Fruit fly (Drosophila melanogaster) whole organism, wandering third instar larva: Measurements from ENCODE around the gene CG34325.

Source experiments
- Abd-B ChIP-seq: fragments of >200 bp; optimal IDR thresholded peaks from 2 replicates; lab custom pipeline; 2017; ENCODE audit warnings: missing biosample characterization, missing genetic modification characterization
- CG32264 ChIP-seq: fragments of 200-800 bp; sonication (Bioruptor generic); optimal IDR thresholded peaks from 2 replicates; lab custom pipeline; 2016; ENCODE audit warnings: missing biosample characterization, missing genetic modification characterization
- Dfd ChIP-seq: fragments of >200 bp; optimal IDR thresholded peaks from 2 replicates; lab custom pipeline; 2017; ENCODE audit warnings: missing biosample characterization, missing genetic modification characterization
- GATAd ChIP-seq: sonication (Bioruptor generic); optimal IDR thresholded peaks from 2 replicates; lab custom pipeline; 2016; ENCODE audit warnings: missing biosample characterization, missing genetic modification characterization
- HLH106 ChIP-seq: fragments of 200-800 bp; optimal IDR thresholded peaks from 3 replicates; lab custom pipeline; 2019; ENCODE audit warnings: missing biosample characterization, mild to moderate bottlenecking, missing genetic modification characterization, moderate library complexity
- Hnf4 ChIP-seq: fragments of 200-800 bp; sonication (Bioruptor generic); optimal IDR thresholded peaks from 2 replicates; lab custom pipeline; 2016; ENCODE audit warnings: missing biosample characterization, mild to moderate bottlenecking, missing genetic modification characterization
- Hr78 ChIP-seq: fragments of >200 bp; optimal IDR thresholded peaks from 2 replicates; lab custom pipeline; 2017; ENCODE audit warnings: missing biosample characterization, missing genetic modification characterization
- Jra ChIP-seq: sonication (Bioruptor generic); optimal IDR thresholded peaks from 2 replicates; lab custom pipeline; 2016; ENCODE audit warnings: missing biosample characterization, missing genetic modification characterization
- Mio ChIP-seq: sonication (Bioruptor generic); optimal IDR thresholded peaks from 2 replicates; lab custom pipeline; 2016; ENCODE audit warnings: missing biosample characterization, missing genetic modification characterization
- Myc ChIP-seq: fragments of >200 bp; optimal IDR thresholded peaks from 2 replicates; lab custom pipeline; 2017
- OdsH ChIP-seq: fragments of 200-800 bp; sonication (Bioruptor generic); optimal IDR thresholded peaks from 2 replicates; lab custom pipeline; 2016; ENCODE audit warnings: missing biosample characterization, mild to moderate bottlenecking, missing genetic modification characterization
- Rel ChIP-seq, 2 experiments: fragments of 200-800 bp; sonication (Bioruptor generic) in 1 of 2; optimal IDR thresholded peaks; 2 replicates in 1 of 2; 3 replicates in 1 of 2; lab custom pipeline; 2016 to 2019; ENCODE audit warnings: mild to moderate bottlenecking in 2 of 2, missing biosample characterization in 2 of 2, missing genetic modification characterization in 2 of 2, moderate library complexity in 1 of 2
- Sp1 ChIP-seq: fragments of 200-800 bp; sonication (Bioruptor generic); optimal IDR thresholded peaks from 3 replicates; lab custom pipeline; 2019; ENCODE audit warnings: missing biosample characterization, mild to moderate bottlenecking, missing genetic modification characterization, moderate library complexity
- brk ChIP-seq: fragments of 200-800 bp; sonication (Bioruptor generic); optimal IDR thresholded peaks from 2 replicates; lab custom pipeline; 2016; ENCODE audit warnings: missing biosample characterization, mild to moderate bottlenecking, missing genetic modification characterization
- dmrt93B ChIP-seq: fragments of 200-800 bp; sonication (Bioruptor generic); optimal IDR thresholded peaks from 2 replicates; lab custom pipeline; 2018; ENCODE audit warnings: missing biosample characterization, mild to moderate bottlenecking, missing genetic modification characterization
- dsf ChIP-seq: sonication (Bioruptor generic); optimal IDR thresholded peaks from 2 replicates; lab custom pipeline; 2016; ENCODE audit warnings: missing biosample characterization, missing genetic modification characterization, borderline replicate concordance
- ey ChIP-seq: fragments of 200-800 bp; sonication (Bioruptor generic); optimal IDR thresholded peaks from 2 replicates; lab custom pipeline; 2016; ENCODE audit warnings: missing biosample characterization, missing genetic modification characterization
- foxo ChIP-seq, 2 experiments: fragments of 200-800 bp; sonication (Bioruptor generic); optimal IDR thresholded peaks; 2 replicates in 1 of 2; 3 replicates in 1 of 2; lab custom pipeline; 2016 to 2017; ENCODE audit warnings: missing biosample characterization in 2 of 2, missing genetic modification characterization in 2 of 2
- fru ChIP-seq: fragments of 200-800 bp; sonication (Bioruptor generic); optimal IDR thresholded peaks from 3 replicates; lab custom pipeline; 2016; ENCODE audit warnings: missing biosample characterization, mild to moderate bottlenecking, missing genetic modification characterization
- h ChIP-seq: fragments of 200-800 bp; sonication (Bioruptor generic); optimal IDR thresholded peaks from 3 replicates; lab custom pipeline; 2016; ENCODE audit warnings: missing biosample characterization, mild to moderate bottlenecking, missing genetic modification characterization
- jim ChIP-seq: fragments of 175-275, 200-325 bp; sonication (Bioruptor generic); optimal IDR thresholded peaks from 2 replicates; lab custom pipeline; 2016; ENCODE audit warnings: missing biosample characterization, mild to moderate bottlenecking, missing genetic modification characterization
- lola ChIP-seq: fragments of >200 bp; optimal IDR thresholded peaks from 2 replicates; lab custom pipeline; 2017; ENCODE audit warnings: missing biosample characterization, missing genetic modification characterization
- pan ChIP-seq: fragments of >200 bp; optimal IDR thresholded peaks from 2 replicates; lab custom pipeline; 2017
- psq ChIP-seq: fragments of 200-800 bp; sonication (Bioruptor generic); optimal IDR thresholded peaks from 3 replicates; lab custom pipeline; 2017; ENCODE audit warnings: missing biosample characterization, mild to moderate bottlenecking, missing genetic modification characterization, moderate library complexity
- rgr ChIP-seq: fragments of 200-800 bp; sonication (Bioruptor generic); optimal IDR thresholded peaks from 3 replicates; lab custom pipeline; 2016; ENCODE audit warnings: missing biosample characterization, mild to moderate bottlenecking, missing genetic modification characterization
- sage ChIP-seq: fragments of 200-800 bp; sonication (Bioruptor generic); optimal IDR thresholded peaks from 2 replicates; lab custom pipeline; 2016; ENCODE audit warnings: missing biosample characterization, mild to moderate bottlenecking, missing genetic modification characterization
- woc ChIP-seq: sonication (Bioruptor generic); optimal IDR thresholded peaks from 2 replicates; lab custom pipeline; 2016; ENCODE audit warnings: missing biosample characterization, mild to moderate bottlenecking, missing genetic modification characterization

CG34325 gene

DNA sequence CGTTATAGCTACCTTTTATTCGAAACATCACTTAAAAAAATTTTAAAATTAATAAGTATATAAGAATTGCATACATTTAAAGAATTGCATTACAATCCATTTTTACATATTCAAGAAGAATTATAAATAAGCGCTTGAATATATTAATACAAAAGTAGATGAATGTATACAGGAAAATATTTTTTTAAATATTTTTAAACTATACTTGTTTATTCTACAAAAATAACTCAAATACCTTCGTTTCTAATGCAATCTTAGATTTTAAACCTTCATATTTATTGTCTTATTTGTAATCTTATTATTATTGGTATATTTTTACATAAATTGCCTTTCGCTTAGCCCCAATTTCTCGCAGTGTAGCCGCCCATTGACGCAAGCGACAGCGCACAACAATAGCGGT is 44.0 kb downstream of the CG34325 start:
- no peak for TF ChIP-seq CG32264
- no peak for TF ChIP-seq Rel (GFP tag; optimal IDR thresholded peaks at IDR 0.05; lab: Kevin White, UChicago)
- TF ChIP-seq Rel (tag; optimal IDR thresholded peaks at IDR 0.05; lab: Kevin White, UChicago): no peak
- no peak for TF ChIP-seq dsf (GFP tag; lab: Kevin White, UChicago)
- peak; percentile 22 for TF ChIP-seq HLH106 (tag; lab: Kevin White, UChicago)
- no peak for TF ChIP-seq h (GFP tag; lab: Kevin White, UChicago)
- no peak for TF ChIP-seq ey (GFP tag; lab: Kevin White, UChicago)
- peak; percentile 20 for TF ChIP-seq Sp1 (GFP tag; lab: Kevin White, UChicago)
- no peak for TF ChIP-seq Mio
- no peak for TF ChIP-seq OdsH (GFP tag; lab: Kevin White, UChicago)
- no peak for TF ChIP-seq sage

DNA sequence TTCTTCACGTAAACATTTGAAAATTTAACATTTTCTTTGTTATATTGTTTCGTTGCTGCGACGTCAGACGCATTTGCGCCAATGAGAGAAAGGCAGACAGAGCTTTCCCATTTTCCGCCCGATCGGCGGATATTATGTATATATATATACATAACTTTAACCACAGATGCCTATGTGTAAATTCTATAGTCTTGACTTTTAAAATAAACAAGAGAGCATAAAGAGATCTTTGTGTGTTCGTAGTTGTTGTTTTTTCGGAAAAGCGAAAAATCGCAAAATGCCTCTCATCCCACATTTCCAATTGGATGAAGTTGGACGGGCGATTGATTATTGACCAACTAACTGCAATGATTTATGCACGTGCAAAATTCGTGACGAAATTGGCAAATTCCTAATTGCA is 44.6 kb downstream of the CG34325 start, which contains the start of gene CG13012:
TSS of gene CG13012 (minus strand) at position 101 of the 400 bp plus-strand sequence.
- TF ChIP-seq woc (GFP tag; lab: Kevin White, UChicago): no peak

dm6 chrX:16674538-16674937 is 46.7 kb downstream of the CG34325 start:
- TF ChIP-seq fru: no peak
- TF ChIP-seq Sp1 (GFP tag; lab: Kevin White, UChicago): no peak

- TF ChIP-seq Myc (lab: Kevin White, UChicago): no peak
- no peak for TF ChIP-seq foxo (GFP tag; optimal IDR thresholded peaks at IDR 0.05; lab: Kevin White, UChicago)
- no peak for TF ChIP-seq Jra (GFP tag; lab: Kevin White, UChicago)
- TF ChIP-seq Mio: no peak
- TF ChIP-seq jim (GFP tag; lab: Kevin White, UChicago): no peak
- no peak for TF ChIP-seq Abd-B (GFP tag; lab: Kevin White, UChicago)
Observed at dm6 chrX:16672904-16673303, 48.3 kb downstream of the CG34325 start.

DNA sequence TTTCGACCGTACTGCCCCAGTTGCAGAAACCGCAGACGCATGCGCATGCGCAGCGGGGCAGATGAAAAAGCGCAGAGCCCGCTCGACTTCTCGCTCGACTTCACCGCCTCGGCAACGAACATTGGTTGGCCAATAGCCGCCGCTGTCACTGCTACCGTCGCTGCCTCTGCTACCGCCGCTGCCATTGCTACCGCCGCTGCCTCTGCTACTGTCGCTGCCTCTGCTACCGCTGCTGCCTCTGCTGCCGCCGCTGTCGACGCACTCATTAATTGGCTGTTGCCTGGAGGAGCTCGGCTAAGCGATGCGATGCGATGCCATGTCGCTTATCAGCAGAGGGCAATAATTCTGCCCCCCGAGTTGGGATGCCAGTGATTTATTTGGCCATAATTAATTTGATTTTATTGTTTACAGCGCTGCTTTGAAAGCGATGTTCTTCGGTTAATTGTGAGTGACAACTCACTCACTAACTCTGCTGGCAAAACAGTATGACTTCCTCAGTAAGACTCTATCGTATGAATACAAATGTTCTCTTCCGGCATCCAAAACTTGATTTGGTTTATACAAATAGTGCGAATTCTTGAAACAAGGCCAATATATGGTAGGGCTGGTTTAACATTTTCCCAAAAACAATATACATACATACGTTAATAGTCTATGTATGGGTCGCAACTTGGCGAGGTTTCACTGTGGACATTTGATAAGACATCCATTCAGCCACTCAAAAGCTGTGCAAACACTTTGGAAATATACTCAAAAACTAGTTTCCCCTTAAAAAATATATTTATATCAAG is 50.3 kb downstream of the CG34325 start:
- TF ChIP-seq h (GFP tag; lab: Kevin White, UChicago) (no peak), fru (peak; percentile 14), woc (GFP tag; lab: Kevin White, UChicago) (no peak), brk (GFP tag; lab: Kevin White, UChicago) (no peak), Myc (lab: Kevin White, UChicago) (no peak), lola (GFP tag; lab: Kevin White, UChicago) (no peak), HLH106 (tag; lab: Kevin White, UChicago) (peak; percentile 9), CG32264 (no peak), OdsH (GFP tag; lab: Kevin White, UChicago) (peak; percentile 32), rgr (GFP tag; lab: Kevin White, UChicago) (peak; percentile 30), psq (GFP tag; lab: Kevin White, UChicago) (no peak)

DNA sequence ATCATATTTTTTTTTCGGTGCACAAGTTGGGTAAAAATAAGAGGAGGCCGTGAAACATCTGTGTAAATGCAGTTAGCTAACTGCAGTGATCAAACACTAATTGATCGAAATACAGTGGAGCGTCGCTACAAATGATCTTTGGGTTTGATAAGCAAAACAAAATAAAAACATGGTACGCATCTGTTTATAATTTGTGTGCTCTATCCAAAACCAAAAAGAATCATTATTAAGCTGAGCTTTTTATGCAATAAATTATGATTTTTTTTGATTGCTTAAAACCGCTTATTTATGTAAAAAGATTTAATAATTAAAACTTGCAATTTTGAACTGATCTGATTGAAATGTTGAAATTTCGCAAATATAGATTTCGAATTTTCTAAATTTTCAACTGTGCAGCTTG is 50.9 kb downstream of the CG34325 start:
- no peak for TF ChIP-seq Rel (GFP tag; optimal IDR thresholded peaks at IDR 0.05; lab: Kevin White, UChicago)
- TF ChIP-seq Rel (tag; optimal IDR thresholded peaks at IDR 0.05; lab: Kevin White, UChicago): no peak
- TF ChIP-seq woc (GFP tag; lab: Kevin White, UChicago): no peak
- TF ChIP-seq Hnf4 (GFP tag; lab: Kevin White, UChicago): no peak
- no peak for TF ChIP-seq pan (lab: Kevin White, UChicago)
- TF ChIP-seq Dfd: no peak
- TF ChIP-seq Hr78: no peak
- TF ChIP-seq foxo (GFP tag; optimal IDR thresholded peaks at IDR 0.05; lab: Kevin White, UChicago): no peak
- TF ChIP-seq, all 38 proteins: peak for 0

dm6 chrX:16669849-16670248 is 51.4 kb downstream of the CG34325 start:
- TF ChIP-seq GATAd (GFP tag; lab: Kevin White, UChicago) (no peak), HLH106 (tag; lab: Kevin White, UChicago) (no peak), lola (GFP tag; lab: Kevin White, UChicago) (no peak), Rel (GFP tag; optimal IDR thresholded peaks at IDR 0.05; lab: Kevin White, UChicago) (no peak), Rel (tag; optimal IDR thresholded peaks at IDR 0.05; lab: Kevin White, UChicago) (peak; percentile 72), dmrt93B (no peak)
